Fruit fly (Drosophila melanogaster): ENCODE data around the gene Hipk.

The Hipk gene

DNA sequence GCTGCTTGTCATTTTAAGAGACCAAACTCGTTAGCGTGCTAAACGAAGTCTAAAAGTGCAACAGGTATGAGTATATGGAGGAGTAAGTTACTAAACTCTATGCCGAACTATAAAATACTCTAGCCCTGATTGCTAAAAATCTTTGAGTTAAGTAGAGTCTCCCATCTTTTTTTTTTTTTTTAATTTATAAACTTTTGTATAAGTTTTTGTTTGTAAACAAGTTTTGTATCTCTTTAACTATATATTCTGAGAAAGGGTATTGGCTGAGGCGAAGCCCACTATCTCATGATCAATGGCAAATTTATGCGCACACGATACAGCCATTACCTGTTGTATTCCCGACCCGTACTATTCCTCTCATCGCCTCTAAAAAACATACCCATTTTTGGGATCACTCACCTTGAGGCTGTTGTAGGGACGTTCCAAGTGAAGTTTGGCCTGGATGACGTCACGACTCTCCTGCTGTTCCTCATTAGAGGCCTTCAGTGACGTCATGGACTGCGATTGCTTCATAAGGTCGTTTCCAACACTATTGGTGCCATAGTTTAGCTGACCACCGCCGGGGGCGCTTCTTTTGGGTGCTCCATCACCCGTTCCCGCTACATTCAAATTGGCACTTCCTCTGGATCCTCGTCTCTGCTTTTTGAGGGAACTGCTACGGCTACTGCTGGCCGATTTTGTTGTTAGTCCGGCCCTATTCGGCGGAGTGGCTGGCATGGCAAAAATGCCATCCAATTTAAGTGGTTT is 35.1 kb upstream of the Hipk start (continued):
- no peak for TF ChIP-seq Kr (GFP tag; optimal IDR thresholded peaks at IDR 0.05)
- peak; percentile 39 for TF ChIP-seq Ets65A (GFP tag)
- peak; percentile 55 for TF ChIP-seq Drgx (GFP tag; IDR thresholded peaks at IDR 0.05)
- no peak for TF ChIP-seq CG8478 (optimal IDR thresholded peaks at IDR 0.05)
- TF ChIP-seq CTCF (GFP tag; optimal IDR thresholded peaks at IDR 0.05) = peak; percentile 77
- no peak for TF ChIP-seq CG6175 (GFP tag; IDR thresholded peaks at IDR 0.05)
- TF ChIP-seq bbx (GFP tag; IDR thresholded peaks at IDR 0.05; ENCODE audit: partially characterized antibody) = 0 out of 2 replicates have a peak, but pooled peaks have one; percentile 28
- TF ChIP-seq CG13424 (tag; optimal IDR thresholded peaks at IDR 0.05) = no peak
- no peak for TF ChIP-seq al (GFP tag; IDR thresholded peaks at IDR 0.05)
- no peak for TF ChIP-seq gro (GFP tag; optimal IDR thresholded peaks at IDR 0.05)
- no peak for TF ChIP-seq onecut (GFP tag; IDR thresholded peaks at IDR 0.05)
- TF ChIP-seq CG18619 (GFP tag; optimal IDR thresholded peaks at IDR 0.05) = no peak
- TF ChIP-seq row (GFP tag; IDR thresholded peaks at IDR 0.05) = 0 out of 3 replicates have a peak, but pooled peaks have one; percentile 9
- peak; percentile 63; the same call in 2 of the 3 replicates for TF ChIP-seq CG6791 (GFP tag; IDR thresholded peaks at IDR 0.05; ENCODE audit: partially characterized antibody)
- no peak for TF ChIP-seq CG2875 (GFP tag; optimal IDR thresholded peaks at IDR 0.05)
- no peak for TF ChIP-seq eve (GFP tag; optimal IDR thresholded peaks at IDR 0.05)
- TF ChIP-seq CG14965 (GFP tag; optimal IDR thresholded peaks at IDR 0.05; ENCODE audit: borderline replicate concordance) = peak; percentile 46
- TF ChIP-seq bsh (GFP tag; optimal IDR thresholded peaks at IDR 0.05) = no peak
- TF ChIP-seq CG1647 (GFP tag; optimal IDR thresholded peaks at IDR 0.05) = no peak
- no peak for TF ChIP-seq chinmo (GFP tag; IDR thresholded peaks at IDR 0.05; ENCODE audit: partially characterized antibody)
- TF ChIP-seq CG4854 (GFP tag; optimal IDR thresholded peaks at IDR 0.05) = no peak
- no peak for TF ChIP-seq D (optimal IDR thresholded peaks at IDR 0.05)
- no peak for TF ChIP-seq D (GFP tag; optimal IDR thresholded peaks at IDR 0.05)
- no peak for TF ChIP-seq psq (GFP tag; optimal IDR thresholded peaks at IDR 0.05)
- no peak for TF ChIP-seq en (GFP tag; optimal IDR thresholded peaks at IDR 0.05)
- TF ChIP-seq bab2 (GFP tag; optimal IDR thresholded peaks at IDR 0.05) = no peak
- no peak for TF ChIP-seq Rx (GFP tag; IDR thresholded peaks at IDR 0.05)

DNA sequence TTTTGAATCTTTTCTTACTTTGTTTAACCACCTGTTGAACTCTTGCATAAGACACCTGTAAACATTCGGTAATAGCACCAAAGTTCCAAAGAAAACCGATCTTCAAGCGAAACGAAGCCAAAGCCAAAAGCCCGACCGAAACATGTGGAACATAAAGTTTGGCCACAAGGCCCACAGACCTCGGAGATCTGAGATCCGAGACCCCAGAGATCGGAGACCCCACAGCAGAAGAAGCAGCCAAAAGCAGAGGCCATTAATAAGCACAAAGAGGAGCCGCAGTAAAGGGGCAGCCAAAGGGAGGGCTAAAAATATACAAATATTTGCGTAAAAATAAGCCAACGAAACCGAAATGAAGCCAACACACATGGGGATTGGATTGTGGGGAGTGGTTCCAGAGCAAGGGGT is 32.0 kb upstream of the Hipk start:
- TF ChIP-seq CG15269 (tag; optimal IDR thresholded peaks at IDR 0.05) (peak; percentile 43), Hr78 (GFP tag; optimal IDR thresholded peaks at IDR 0.05) (peak in 1 of 2 experiments; percentile 66), CG10147 (GFP tag; optimal IDR thresholded peaks at IDR 0.05) (no peak), pho (GFP tag; optimal IDR thresholded peaks at IDR 0.05) (no peak), sima (GFP tag; optimal IDR thresholded peaks at IDR 0.05) (no peak), pan (optimal IDR thresholded peaks at IDR 0.05) (no peak), pan (GFP tag; optimal IDR thresholded peaks at IDR 0.05 in 1 of 2, IDR thresholded peaks at IDR 0.05 in 1 of 2) (peak in 1 of 2 experiments; percentile 32), lab (GFP tag; optimal IDR thresholded peaks at IDR 0.05) (peak; percentile 44), CG2129 (GFP tag; IDR thresholded peaks at IDR 0.05; ENCODE audit: partially characterized antibody) (no peak), CG6689 (GFP tag; IDR thresholded peaks at IDR 0.05) (no peak), CG8290 (GFP tag; optimal IDR thresholded peaks at IDR 0.05) (peak; percentile 12), CG8290 (tag; optimal IDR thresholded peaks at IDR 0.05) (no peak), CG6854 (GFP tag; optimal IDR thresholded peaks at IDR 0.05) (no peak), CG6765 (GFP tag; optimal IDR thresholded peaks at IDR 0.05) (no peak), Fer3 (tag; optimal IDR thresholded peaks at IDR 0.05) (no peak), CG5180 (GFP tag; optimal IDR thresholded peaks at IDR 0.05) (no peak), CG9876 (GFP tag; optimal IDR thresholded peaks at IDR 0.05) (no peak), Sox102F (GFP tag; optimal IDR thresholded peaks at IDR 0.05) (no peak), bsh (GFP tag; optimal IDR thresholded peaks at IDR 0.05) (no peak), ATbp (GFP tag; optimal IDR thresholded peaks at IDR 0.05) (peak; percentile 2), NfI (GFP tag; optimal IDR thresholded peaks at IDR 0.05) (no peak), GATAe (GFP tag; conservative IDR thresholded peaks at IDR 0.05) (no peak), tgo (GFP tag; IDR thresholded peaks at IDR 0.05) (no peak), CG9932 (GFP tag; IDR thresholded peaks at IDR 0.05) (peak; percentile 33; the same call in 1 of the 2 replicates), CG17612 (GFP tag; IDR thresholded peaks at IDR 0.05) (no peak), dimm (GFP tag; IDR thresholded peaks at IDR 0.05) (no peak)

Measured in whole organism, embryonic.